Fruit fly (Drosophila melanogaster) whole organism, wandering third instar larva: Measurements from ENCODE around the gene CG3224.

Source experiments
- Abd-B ChIP-seq: fragments of >200 bp; optimal IDR thresholded peaks from 2 replicates; lab custom pipeline; 2017; ENCODE audit warnings: missing biosample characterization, missing genetic modification characterization
- CG32264 ChIP-seq: fragments of 200-800 bp; sonication (Bioruptor generic); optimal IDR thresholded peaks from 2 replicates; lab custom pipeline; 2016; ENCODE audit warnings: missing biosample characterization, missing genetic modification characterization
- CrebA ChIP-seq: fragments of 200-800 bp; sonication (Bioruptor generic); optimal IDR thresholded peaks from 2 replicates; lab custom pipeline; 2016; ENCODE audit warnings: missing biosample characterization, mild to moderate bottlenecking, missing genetic modification characterization, borderline replicate concordance
- Dif ChIP-seq: fragments of 200-275, 200-300 bp; sonication (Bioruptor generic); optimal IDR thresholded peaks from 2 replicates; lab custom pipeline; 2018; ENCODE audit warnings: missing biosample characterization, missing genetic modification characterization; ENCODE audit not compliant: partially characterized antibody
- GATAd ChIP-seq: sonication (Bioruptor generic); optimal IDR thresholded peaks from 2 replicates; lab custom pipeline; 2016; ENCODE audit warnings: missing biosample characterization, missing genetic modification characterization
- Hnf4 ChIP-seq: fragments of 200-800 bp; sonication (Bioruptor generic); optimal IDR thresholded peaks from 2 replicates; lab custom pipeline; 2016; ENCODE audit warnings: missing biosample characterization, mild to moderate bottlenecking, missing genetic modification characterization
- Hr78 ChIP-seq: fragments of >200 bp; optimal IDR thresholded peaks from 2 replicates; lab custom pipeline; 2017; ENCODE audit warnings: missing biosample characterization, missing genetic modification characterization
- Hr83 ChIP-seq: fragments of 200-300 bp; sonication (Bioruptor generic); optimal IDR thresholded peaks from 2 replicates; lab custom pipeline; 2016; ENCODE audit warnings: missing biosample characterization, mild to moderate bottlenecking, missing genetic modification characterization, moderate library complexity; ENCODE audit not compliant: poor library complexity, severe bottlenecking
- Jra ChIP-seq: sonication (Bioruptor generic); optimal IDR thresholded peaks from 2 replicates; lab custom pipeline; 2016; ENCODE audit warnings: missing biosample characterization, missing genetic modification characterization
- Mio ChIP-seq: sonication (Bioruptor generic); optimal IDR thresholded peaks from 2 replicates; lab custom pipeline; 2016; ENCODE audit warnings: missing biosample characterization, missing genetic modification characterization
- Myc ChIP-seq: fragments of >200 bp; optimal IDR thresholded peaks from 2 replicates; lab custom pipeline; 2017
- N ChIP-seq: fragments of >200 bp; optimal IDR thresholded peaks from 2 replicates; lab custom pipeline; 2018; ENCODE audit warnings: missing biosample characterization, missing external identifiers, missing genetic modification characterization
- OdsH ChIP-seq: fragments of 200-800 bp; sonication (Bioruptor generic); optimal IDR thresholded peaks from 2 replicates; lab custom pipeline; 2016; ENCODE audit warnings: missing biosample characterization, mild to moderate bottlenecking, missing genetic modification characterization
- Rel ChIP-seq, 2 experiments: fragments of 200-800 bp; sonication (Bioruptor generic) in 1 of 2; optimal IDR thresholded peaks; 2 replicates in 1 of 2; 3 replicates in 1 of 2; lab custom pipeline; 2016 to 2019; ENCODE audit warnings: mild to moderate bottlenecking in 2 of 2, missing biosample characterization in 2 of 2, missing genetic modification characterization in 2 of 2, moderate library complexity in 1 of 2
- Sp1 ChIP-seq: fragments of 200-800 bp; sonication (Bioruptor generic); optimal IDR thresholded peaks from 3 replicates; lab custom pipeline; 2019; ENCODE audit warnings: missing biosample characterization, mild to moderate bottlenecking, missing genetic modification characterization, moderate library complexity
- br ChIP-seq: fragments of 200-800 bp; sonication (Bioruptor generic); optimal IDR thresholded peaks from 2 replicates; lab custom pipeline; 2016; ENCODE audit warnings: missing biosample characterization, missing genetic modification characterization
- brk ChIP-seq: fragments of 200-800 bp; sonication (Bioruptor generic); optimal IDR thresholded peaks from 2 replicates; lab custom pipeline; 2016; ENCODE audit warnings: missing biosample characterization, mild to moderate bottlenecking, missing genetic modification characterization
- dsf ChIP-seq: sonication (Bioruptor generic); optimal IDR thresholded peaks from 2 replicates; lab custom pipeline; 2016; ENCODE audit warnings: missing biosample characterization, missing genetic modification characterization, borderline replicate concordance
- ey ChIP-seq: fragments of 200-800 bp; sonication (Bioruptor generic); optimal IDR thresholded peaks from 2 replicates; lab custom pipeline; 2016; ENCODE audit warnings: missing biosample characterization, missing genetic modification characterization
- foxo ChIP-seq, 2 experiments: fragments of 200-800 bp; sonication (Bioruptor generic); optimal IDR thresholded peaks; 2 replicates in 1 of 2; 3 replicates in 1 of 2; lab custom pipeline; 2016 to 2017; ENCODE audit warnings: missing biosample characterization in 2 of 2, missing genetic modification characterization in 2 of 2
- fru ChIP-seq: fragments of 200-800 bp; sonication (Bioruptor generic); optimal IDR thresholded peaks from 3 replicates; lab custom pipeline; 2016; ENCODE audit warnings: missing biosample characterization, mild to moderate bottlenecking, missing genetic modification characterization
- h ChIP-seq: fragments of 200-800 bp; sonication (Bioruptor generic); optimal IDR thresholded peaks from 3 replicates; lab custom pipeline; 2016; ENCODE audit warnings: missing biosample characterization, mild to moderate bottlenecking, missing genetic modification characterization
- jim ChIP-seq: fragments of 175-275, 200-325 bp; sonication (Bioruptor generic); optimal IDR thresholded peaks from 2 replicates; lab custom pipeline; 2016; ENCODE audit warnings: missing biosample characterization, mild to moderate bottlenecking, missing genetic modification characterization
- lola ChIP-seq: fragments of >200 bp; optimal IDR thresholded peaks from 2 replicates; lab custom pipeline; 2017; ENCODE audit warnings: missing biosample characterization, missing genetic modification characterization
- pan ChIP-seq: fragments of >200 bp; optimal IDR thresholded peaks from 2 replicates; lab custom pipeline; 2017
- psq ChIP-seq: fragments of 200-800 bp; sonication (Bioruptor generic); optimal IDR thresholded peaks from 3 replicates; lab custom pipeline; 2017; ENCODE audit warnings: missing biosample characterization, mild to moderate bottlenecking, missing genetic modification characterization, moderate library complexity
- sage ChIP-seq: fragments of 200-800 bp; sonication (Bioruptor generic); optimal IDR thresholded peaks from 2 replicates; lab custom pipeline; 2016; ENCODE audit warnings: missing biosample characterization, mild to moderate bottlenecking, missing genetic modification characterization
- tai ChIP-seq: sonication (Bioruptor generic); optimal IDR thresholded peaks from 2 replicates; lab custom pipeline; 2016; ENCODE audit warnings: missing biosample characterization, missing genetic modification characterization
- usp ChIP-seq: fragments of >200 bp; optimal IDR thresholded peaks from 2 replicates; lab custom pipeline; 2017; ENCODE audit warnings: missing biosample characterization, missing genetic modification characterization
- woc ChIP-seq: sonication (Bioruptor generic); optimal IDR thresholded peaks from 2 replicates; lab custom pipeline; 2016; ENCODE audit warnings: missing biosample characterization, mild to moderate bottlenecking, missing genetic modification characterization

CG3224 gene

DNA sequence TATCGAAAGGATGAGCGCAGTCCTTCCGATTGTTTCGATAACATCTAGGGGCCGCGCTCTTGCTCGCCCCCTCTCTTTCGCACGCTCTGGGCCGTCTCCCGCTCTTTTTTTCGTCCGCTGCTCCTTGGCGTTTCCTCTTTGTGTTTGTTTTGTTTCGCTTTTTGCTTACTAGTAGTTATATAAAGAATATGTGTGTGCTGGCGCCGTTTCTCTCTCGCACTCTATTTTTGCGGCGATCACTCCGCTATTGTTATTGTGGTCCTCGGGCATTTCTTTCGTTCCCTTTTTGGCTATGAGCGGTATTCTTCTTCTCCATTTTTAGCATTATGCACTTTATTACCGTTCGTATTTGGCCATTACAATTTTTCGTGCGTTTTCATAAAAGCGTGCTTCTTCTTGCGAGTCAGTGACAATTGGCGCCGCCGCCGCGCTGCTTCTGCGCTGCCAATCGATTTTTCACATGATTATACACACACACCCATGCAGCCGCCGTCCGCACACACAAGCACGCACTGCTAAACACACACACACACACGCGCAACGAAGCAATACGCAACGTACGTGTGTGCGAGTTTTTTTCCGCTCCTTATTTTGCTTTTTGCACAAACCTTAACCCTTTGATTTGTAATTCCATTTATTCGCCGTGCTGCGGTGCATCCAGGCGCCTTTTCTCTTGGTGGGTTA is 33.0 kb upstream of the CG3224 start:
- TF ChIP-seq h (no peak), GATAd (no peak), Dif (GFP tag; lab: Kevin White, UChicago) (peak; percentile 26), Hr83 (GFP tag; lab: Kevin White, UChicago) (no peak), usp (no peak), Abd-B (GFP tag; lab: Kevin White, UChicago) (peak; percentile 41), br (GFP tag; lab: Kevin White, UChicago) (no peak), Jra (GFP tag; lab: Kevin White, UChicago) (no peak), Rel (GFP tag; optimal IDR thresholded peaks at IDR 0.05; lab: Kevin White, UChicago) (no peak), Rel (tag; optimal IDR thresholded peaks at IDR 0.05; lab: Kevin White, UChicago) (no peak), lola (no peak), psq (GFP tag; lab: Kevin White, UChicago) (peak; percentile 79), tai (no peak), CG32264 (no peak), pan (lab: Kevin White, UChicago) (no peak), ey (no peak), Hnf4 (GFP tag; lab: Kevin White, UChicago) (no peak), OdsH (GFP tag; lab: Kevin White, UChicago) (no peak), woc (no peak), Mio (GFP tag; lab: Kevin White, UChicago) (no peak), Sp1 (GFP tag; lab: Kevin White, UChicago) (no peak), N (GFP tag; lab: Kevin White, UChicago) (no peak), brk (no peak), sage (GFP tag; lab: Kevin White, UChicago) (no peak), fru (no peak), CrebA (no peak), Hr78 (GFP tag; lab: Kevin White, UChicago) (peak; percentile 8)

DNA sequence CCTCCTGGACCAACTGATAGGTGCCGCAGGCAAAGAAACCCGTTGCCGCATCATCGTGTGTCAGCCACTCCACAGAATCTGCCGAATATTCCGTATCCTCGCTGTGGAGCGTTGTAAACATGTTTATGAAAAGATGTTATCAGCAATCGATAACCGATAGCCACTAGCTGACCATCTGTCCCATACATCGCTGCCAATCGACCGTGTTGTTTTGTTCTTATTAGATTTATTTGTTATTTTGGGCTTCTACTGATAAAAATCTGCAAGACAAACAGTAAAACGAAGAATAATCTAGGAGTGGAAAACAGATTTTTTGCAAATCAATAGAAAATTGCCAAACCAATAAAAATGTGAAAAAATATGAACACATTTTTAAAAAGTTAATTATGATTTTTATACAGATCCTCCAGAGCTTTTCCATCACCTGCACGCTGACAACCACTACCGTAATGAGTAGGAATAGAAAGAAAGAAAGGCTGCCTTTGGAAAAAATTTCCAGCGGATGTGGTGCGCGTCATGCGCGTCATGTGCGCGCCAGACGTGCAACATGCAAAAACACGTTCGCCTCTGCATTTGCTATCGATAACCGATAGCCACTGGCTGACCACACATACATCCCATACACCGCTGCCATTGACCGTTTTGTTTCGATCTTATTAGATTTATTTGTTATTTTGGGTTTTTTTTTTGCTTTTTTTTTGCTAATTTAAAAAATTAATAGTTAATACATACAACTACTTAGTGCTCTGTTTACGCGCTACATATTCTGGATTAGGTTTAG is 27.5 kb upstream of the CG3224 start, which contains the start of gene CG3184:
Gene CG3184 (minus strand): TSS at position 155 of the 781 bp plus-strand sequence.
- TF ChIP-seq Hnf4 (GFP tag; lab: Kevin White, UChicago) = no peak
- TF ChIP-seq Myc (lab: Kevin White, UChicago) = peak; percentile 44

DNA sequence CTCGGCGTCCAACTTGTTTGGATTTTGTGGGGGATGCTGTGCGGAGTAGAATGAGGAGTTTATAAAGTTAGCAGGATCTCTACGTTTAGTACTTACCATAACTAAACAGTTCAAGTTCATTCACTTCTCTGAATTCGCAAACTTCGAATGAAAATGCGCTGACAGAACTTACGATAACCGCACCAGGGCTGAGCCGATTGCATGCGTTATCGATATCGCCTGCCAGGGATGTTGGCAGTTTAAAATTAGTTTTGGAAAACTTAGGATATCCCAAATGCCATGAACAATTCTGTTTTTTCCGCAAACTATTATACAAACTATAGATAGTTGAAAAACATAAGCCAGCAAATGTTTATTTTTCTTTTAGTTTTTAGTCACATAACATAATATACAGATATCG is 26.0 kb upstream of the CG3224 start, which contains the start of gene CG44303:
Gene CG44303 (minus strand): TSS at position 154 of the 400 bp plus-strand sequence.
- TF ChIP-seq jim (GFP tag; lab: Kevin White, UChicago) (no peak), OdsH (GFP tag; lab: Kevin White, UChicago) (no peak), dsf (no peak), fru (no peak), br (GFP tag; lab: Kevin White, UChicago) (no peak), tai (no peak), Rel (GFP tag; optimal IDR thresholded peaks at IDR 0.05; lab: Kevin White, UChicago) (no peak), Rel (tag; optimal IDR thresholded peaks at IDR 0.05; lab: Kevin White, UChicago) (no peak), psq (GFP tag; lab: Kevin White, UChicago) (no peak), Mio (GFP tag; lab: Kevin White, UChicago) (no peak), foxo (GFP tag; optimal IDR thresholded peaks at IDR 0.05; lab: Kevin White, UChicago) (no peak), brk (no peak), CrebA (no peak)
- TF ChIP-seq, all 38 proteins: peak for 0

DNA sequence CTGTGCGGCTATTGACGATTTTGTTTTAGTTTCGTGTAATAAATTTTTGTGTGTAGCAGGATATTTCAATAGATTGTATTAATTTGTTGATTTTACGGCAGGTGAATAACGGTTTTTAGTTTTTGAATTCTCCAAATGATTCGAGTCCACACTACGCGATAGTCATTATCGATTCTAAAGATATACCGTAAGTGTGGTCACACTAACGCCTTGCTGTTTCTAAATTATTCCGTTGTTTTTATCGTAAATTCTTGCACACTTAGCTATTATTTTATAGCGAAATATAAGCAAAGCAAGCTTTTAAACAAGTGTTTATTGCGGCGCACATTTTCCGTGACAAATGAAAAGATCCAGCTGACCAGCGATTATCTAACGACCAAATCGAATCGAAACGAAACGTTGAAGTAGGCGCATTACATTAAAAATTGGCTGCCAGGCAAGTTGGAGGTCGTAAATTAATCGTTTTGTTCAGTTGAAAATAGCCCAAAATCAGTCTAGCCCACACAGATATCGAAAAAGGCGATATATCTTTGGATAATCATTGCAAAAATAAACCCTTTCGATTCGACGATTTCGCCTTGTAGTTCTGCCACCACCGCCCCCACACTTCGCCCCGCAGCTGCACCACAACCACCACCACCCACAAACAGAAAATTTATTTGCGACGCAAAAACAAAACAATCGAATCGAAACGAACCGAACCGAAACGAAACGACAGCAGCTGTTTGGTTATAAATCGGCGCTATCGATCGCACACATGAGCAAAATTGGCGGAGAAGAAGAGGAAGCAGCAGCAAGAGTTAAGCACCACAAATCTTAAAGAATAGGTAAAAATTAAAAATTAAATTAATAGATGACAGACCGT is 22.6 kb upstream of the CG3224 start, which contains the start of gene Pink1:
Gene Pink1 (plus strand): TSS at position 164 of the 865 bp plus-strand sequence.
- TF ChIP-seq Myc (lab: Kevin White, UChicago) = peak; percentile 17
- TF ChIP-seq usp = no peak
- no peak for TF ChIP-seq br (GFP tag; lab: Kevin White, UChicago)
- peak; percentile 4 for TF ChIP-seq Sp1 (GFP tag; lab: Kevin White, UChicago)
- TF ChIP-seq Rel (GFP tag; optimal IDR thresholded peaks at IDR 0.05; lab: Kevin White, UChicago) = no peak
- peak; percentile 19 for TF ChIP-seq Rel (tag; optimal IDR thresholded peaks at IDR 0.05; lab: Kevin White, UChicago)
- TF ChIP-seq tai = no peak
